Worm (Caenorhabditis elegans) whole organism, mixed stage, embryonic: ENCODE results near the gene spe-6.

ENCODE experiments used
- M03D4.4 ChIP-seq: sonication (generic microtip); optimal IDR thresholded peaks from 2 replicates; lab custom pipeline; 2017; ENCODE audit warnings: mild to moderate bottlenecking, missing genetic modification characterization, missing compliant biosample characterization
- bed-3 ChIP-seq: fragments of 200-800 bp; sonication (Bioruptor generic); optimal IDR thresholded peaks from 3 replicates; lab custom pipeline; 2018; ENCODE audit warnings: mild to moderate bottlenecking, missing genetic modification characterization, moderate library complexity, missing compliant biosample characterization
- blmp-1 ChIP-seq: fragments of 150-350 bp; optimal IDR thresholded peaks from 2 replicates; lab custom pipeline; 2014; ENCODE audit warnings: missing biosample characterization, missing genetic modification characterization
- ceh-43 ChIP-seq: fragments of 200-800 bp; sonication (Bioruptor generic); optimal IDR thresholded peaks from 2 replicates; lab custom pipeline; 2018; ENCODE audit warnings: mild to moderate bottlenecking, missing genetic modification characterization, moderate library complexity, missing compliant biosample characterization
- ceh-83 ChIP-seq: fragments of 200-800 bp; sonication (Bioruptor generic); optimal IDR thresholded peaks from 2 replicates; lab custom pipeline; 2018; ENCODE audit warnings: mild to moderate bottlenecking, missing genetic modification characterization, missing compliant biosample characterization
- ces-1 ChIP-seq: fragments of 150-350 bp; optimal IDR thresholded peaks from 2 replicates; lab custom pipeline; 2014; ENCODE audit warnings: missing biosample characterization, missing genetic modification reagents, missing genetic modification characterization
- cnd-1 ChIP-seq: fragments of 200-800 bp; sonication (Bioruptor generic); optimal IDR thresholded peaks from 2 replicates; lab custom pipeline; 2018; ENCODE audit warnings: mild to moderate bottlenecking, missing genetic modification characterization, missing compliant biosample characterization
- elt-1 ChIP-seq: sonication (generic microtip); optimal IDR thresholded peaks from 2 replicates; lab custom pipeline; 2017; ENCODE audit warnings: missing genetic modification characterization, mild to moderate bottlenecking, missing compliant biosample characterization, antibody characterized with exemption, moderate library complexity, borderline replicate concordance; ENCODE audit not compliant: insufficient read depth
- elt-3 ChIP-seq: fragments of 150-350 bp; optimal IDR thresholded peaks from 2 replicates; lab custom pipeline; 2014; ENCODE audit warnings: missing biosample characterization, missing genetic modification characterization
- flh-1 ChIP-seq: fragments of 200-800 bp; sonication (Bioruptor generic); optimal IDR thresholded peaks from 2 replicates; lab custom pipeline; 2018; ENCODE audit warnings: mild to moderate bottlenecking, missing genetic modification characterization, moderate library complexity, missing compliant biosample characterization
- hlh-1 ChIP-seq: fragments of 150-350 bp; optimal IDR thresholded peaks from 2 replicates; lab custom pipeline; 2014; ENCODE audit warnings: missing biosample characterization, missing genetic modification reagents, missing genetic modification characterization
- lin-13 ChIP-seq: fragments of 150-350 bp; optimal IDR thresholded peaks from 2 replicates; lab custom pipeline; 2014; ENCODE audit warnings: missing biosample characterization, missing genetic modification characterization
- lin-32 ChIP-seq: fragments of 200-800 bp; sonication (Bioruptor generic); optimal IDR thresholded peaks from 2 replicates; lab custom pipeline; 2018; ENCODE audit warnings: mild to moderate bottlenecking, missing genetic modification characterization, missing compliant biosample characterization
- lsy-2 ChIP-seq: fragments of 150-350 bp; optimal IDR thresholded peaks from 2 replicates; lab custom pipeline; 2014; ENCODE audit warnings: missing biosample characterization, missing genetic modification characterization
- mab-5 ChIP-seq: fragments of 150-350 bp; optimal IDR thresholded peaks from 2 replicates; lab custom pipeline; 2014; ENCODE audit warnings: missing biosample characterization, missing genetic modification characterization
- mep-1 ChIP-seq: fragments of 150-350 bp; optimal IDR thresholded peaks from 2 replicates; lab custom pipeline; 2017; ENCODE audit warnings: missing biosample characterization, missing genetic modification reagents, missing genetic modification characterization, inconsistent platforms
- mls-2 ChIP-seq: sonication (generic microtip); optimal IDR thresholded peaks from 2 replicates; lab custom pipeline; 2016; ENCODE audit warnings: mild to moderate bottlenecking, missing genetic modification characterization, moderate library complexity, missing compliant biosample characterization
- nhr-12 ChIP-seq: fragments of 150-350 bp; optimal IDR thresholded peaks from 2 replicates; lab custom pipeline; 2014; ENCODE audit warnings: missing biosample characterization, missing genetic modification characterization
- nhr-2 ChIP-seq: fragments of 150-350 bp; optimal IDR thresholded peaks from 2 replicates; lab custom pipeline; 2014; ENCODE audit warnings: missing biosample characterization, missing genetic modification characterization
- nhr-237 ChIP-seq: fragments of 150-350 bp; optimal IDR thresholded peaks from 2 replicates; lab custom pipeline; 2014; ENCODE audit warnings: missing biosample characterization, missing genetic modification characterization
- nhr-76 ChIP-seq: sonication (generic microtip); optimal IDR thresholded peaks from 2 replicates; lab custom pipeline; 2017; ENCODE audit warnings: missing biosample characterization, missing genetic modification characterization
- pha-4 ChIP-seq: fragments of 150-350 bp; optimal IDR thresholded peaks from 2 replicates; lab custom pipeline; 2018; ENCODE audit warnings: missing biosample characterization, missing genetic modification reagents, missing genetic modification characterization
- sem-2 ChIP-seq: fragments of 200-800 bp; sonication (Bioruptor generic); optimal IDR thresholded peaks from 2 replicates; lab custom pipeline; 2018; ENCODE audit warnings: mild to moderate bottlenecking, missing genetic modification characterization, missing compliant biosample characterization
- sptf-1 ChIP-seq: sonication (generic microtip); optimal IDR thresholded peaks from 2 replicates; lab custom pipeline; 2017; ENCODE audit warnings: mild to moderate bottlenecking, missing genetic modification characterization, moderate library complexity, missing compliant biosample characterization
- tbx-8 ChIP-seq: fragments of 200-800 bp; sonication (Bioruptor generic); optimal IDR thresholded peaks from 2 replicates; lab custom pipeline; 2018; ENCODE audit warnings: mild to moderate bottlenecking, missing genetic modification characterization, moderate library complexity, missing compliant biosample characterization
- unc-120 ChIP-seq: sonication (generic microtip); optimal IDR thresholded peaks from 2 replicates; lab custom pipeline; 2017; ENCODE audit warnings: missing genetic modification characterization, missing compliant biosample characterization; ENCODE audit not compliant: poor library complexity, severe bottlenecking
- unc-62 ChIP-seq: fragments of 150-350 bp; optimal IDR thresholded peaks from 2 replicates; lab custom pipeline; 2014; ENCODE audit warnings: missing biosample characterization, missing genetic modification reagents, missing genetic modification characterization
- zip-8 ChIP-seq: fragments of 150-350 bp; optimal IDR thresholded peaks from 2 replicates; lab custom pipeline; 2014; ENCODE audit warnings: missing biosample characterization, missing genetic modification characterization

spe-6 gene

ce11 chrIII:11505213-11505612 lies at the start of gene spe-6, which contains the start of gene Y66D12A.21:
TSS of gene spe-6 (plus strand) at chrIII:11505488.
TSS of gene Y66D12A.21 (minus strand) at chrIII:11505302.
- TF ChIP-seq mab-5 (tag; lab: Kevin White, UChicago) (no peak), ces-1 (peak; percentile 22), lin-32 (GFP tag; lab: Kevin White, UChicago) (no peak), bed-3 (GFP tag; lab: Kevin White, UChicago) (no peak), mep-1 (tag; lab: Kevin White, UChicago) (peak; percentile 23), elt-1 (no peak), ceh-43 (GFP tag; lab: Kevin White, UChicago) (no peak)

ce11 chrIII:11456577-11456976 lies 48.7 kb upstream of the spe-6 start, which contains the start of gene plr-1:
TSS of gene plr-1 (plus strand) at chrIII:11456877.
- TF ChIP-seq zip-8 (tag; lab: Kevin White, UChicago) (no peak), ces-1 (peak; percentile 44)

ce11 chrIII:11457911-11458310 lies 47.4 kb upstream of the spe-6 start:
- TF ChIP-seq bed-3 (GFP tag; lab: Kevin White, UChicago) (no peak), ceh-83 (GFP tag; lab: Kevin White, UChicago) (peak; percentile 41), ces-1 (peak; percentile 87), sem-2 (GFP tag; lab: Kevin White, UChicago) (no peak), hlh-1 (tag; lab: Kevin White, UChicago) (no peak), sptf-1 (tag; lab: Kevin White, UChicago) (peak; percentile 24)
- TF ChIP-seq, all 35 proteins: peak for 3

- TF ChIP-seq ces-1 (peak; percentile 58), elt-3 (tag; lab: Kevin White, UChicago) (no peak)
Measured at ce11 chrIII:11459041-11459440, 46.2 kb upstream of the spe-6 start.

ce11 chrIII:11459802-11460201 lies 45.5 kb upstream of the spe-6 start:
- no peak for TF ChIP-seq nhr-237
- TF ChIP-seq zip-8 (tag; lab: Kevin White, UChicago) = peak; percentile 2

- no peak for TF ChIP-seq mab-5 (tag; lab: Kevin White, UChicago)
- TF ChIP-seq zip-8 (tag; lab: Kevin White, UChicago) = no peak
- TF ChIP-seq flh-1 = no peak
- TF ChIP-seq cnd-1 (tag; lab: Kevin White, UChicago) = no peak
- TF ChIP-seq mls-2 = no peak
- TF ChIP-seq unc-120 (tag; lab: Kevin White, UChicago) = no peak
- TF ChIP-seq blmp-1 = no peak
- TF ChIP-seq ceh-43 (GFP tag; lab: Kevin White, UChicago) = no peak
- no peak for TF ChIP-seq sptf-1 (tag; lab: Kevin White, UChicago)
- no peak for TF ChIP-seq bed-3 (GFP tag; lab: Kevin White, UChicago)
- TF ChIP-seq nhr-2 (tag; lab: Kevin White, UChicago) = no peak
- no peak for TF ChIP-seq hlh-1 (tag; lab: Kevin White, UChicago)
- TF ChIP-seq nhr-237 = no peak
- no peak for TF ChIP-seq elt-1
- no peak for TF ChIP-seq nhr-12 (tag; lab: Kevin White, UChicago)
- no peak for TF ChIP-seq lsy-2 (tag; lab: Kevin White, UChicago)
- TF ChIP-seq nhr-76 (tag; lab: Kevin White, UChicago) = no peak
- TF ChIP-seq unc-62 (GFP tag; lab: Kevin White, UChicago) = no peak
Measured at ce11 chrIII:11462332-11462731, 43.0 kb upstream of the spe-6 start.

- TF ChIP-seq elt-3 (tag; lab: Kevin White, UChicago) (no peak), lin-13 (peak; percentile 49), tbx-8 (GFP tag; lab: Kevin White, UChicago) (peak; percentile 16), M03D4.4 (tag; lab: Kevin White, UChicago) (peak; percentile 72), sem-2 (GFP tag; lab: Kevin White, UChicago) (no peak), nhr-12 (tag; lab: Kevin White, UChicago) (no peak), nhr-237 (no peak), flh-1 (no peak), pha-4 (tag; lab: Kevin White, UChicago) (no peak), ceh-83 (GFP tag; lab: Kevin White, UChicago) (peak; percentile 37), sptf-1 (tag; lab: Kevin White, UChicago) (peak; percentile 35)
- TF ChIP-seq, all 35 proteins: peak for 5
Measured at ce11 chrIII:11463726-11464125, 41.6 kb upstream of the spe-6 start.
